Worm (Caenorhabditis elegans): Measurements from ENCODE around the gene aat-2.

Gene aat-2

DNA sequence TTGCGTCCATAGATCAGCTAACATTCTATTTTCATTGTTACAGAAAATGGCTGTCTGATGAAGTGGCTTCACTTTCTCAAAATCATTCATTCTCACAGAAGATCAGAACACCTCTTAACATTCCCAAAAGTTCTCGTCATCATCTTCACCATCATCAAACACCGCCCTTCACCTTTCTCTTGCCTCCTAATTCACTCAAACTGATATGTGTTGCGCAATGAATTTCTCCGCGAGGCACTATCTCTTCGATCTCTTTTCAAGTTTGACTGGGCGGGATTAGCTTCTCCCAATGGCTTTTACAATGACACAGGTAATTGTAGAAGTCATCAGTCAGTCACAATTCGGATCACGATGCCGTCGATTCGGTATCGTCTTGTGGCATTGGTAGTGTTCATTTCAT, 24.6 kb downstream of the aat-2 start, which contains the start of gene grd-6:
TSS of gene grd-6 (plus strand) at position 301 of the 400 bp plus-strand sequence.
- no peak for TF ChIP-seq him-1 (tag; optimal IDR thresholded peaks at IDR 0.05)
- TF ChIP-seq dao-5 (tag; optimal IDR thresholded peaks at IDR 0.05) = no peak
- TF ChIP-seq W03F9.2 (tag; optimal IDR thresholded peaks at IDR 0.05) = no peak

DNA sequence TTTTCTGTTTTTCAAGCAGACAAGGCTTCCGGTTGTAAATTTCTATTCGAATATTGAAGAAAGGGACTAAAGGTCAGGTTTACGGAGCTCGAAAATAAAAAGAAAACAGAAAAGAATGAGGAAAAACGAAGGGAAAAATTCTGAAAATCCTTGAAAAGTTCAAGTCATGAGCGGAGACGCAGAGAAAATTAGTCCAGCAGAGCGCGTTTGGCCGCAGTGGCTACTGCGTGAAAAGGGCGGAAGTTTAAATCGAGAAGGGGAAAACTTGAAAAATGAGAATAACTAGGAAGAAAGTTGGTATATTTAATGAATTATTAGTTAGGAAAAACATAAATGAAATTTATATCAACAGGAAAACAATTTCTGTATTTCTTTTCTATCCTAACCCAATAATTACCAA, 25.7 kb downstream of the aat-2 start:
- TF ChIP-seq W03F9.2 (tag; optimal IDR thresholded peaks at IDR 0.05) (no peak), dao-5 (tag; optimal IDR thresholded peaks at IDR 0.05) (no peak), him-1 (tag; optimal IDR thresholded peaks at IDR 0.05) (no peak)

DNA sequence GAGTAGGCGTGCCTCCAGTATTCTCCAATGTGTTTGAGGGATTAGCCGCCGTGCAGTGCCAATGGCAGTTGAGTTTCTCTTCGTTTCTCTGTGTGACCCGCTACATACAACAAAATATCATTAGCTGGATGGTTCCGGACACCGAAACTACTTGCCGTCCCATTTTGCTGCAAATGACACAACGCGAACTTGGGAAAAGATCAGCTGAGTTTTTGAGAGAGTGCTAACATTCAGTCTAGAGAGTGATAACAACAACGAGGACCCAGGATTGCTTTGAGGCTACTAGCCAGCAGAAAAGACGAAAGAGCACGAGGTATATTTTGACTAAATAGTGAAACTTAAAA, 26.8 kb downstream of the aat-2 start:
- no peak for TF ChIP-seq W03F9.2 (tag; optimal IDR thresholded peaks at IDR 0.05)
- TF ChIP-seq dao-5 (tag; optimal IDR thresholded peaks at IDR 0.05) = no peak
- no peak for TF ChIP-seq him-1 (tag; optimal IDR thresholded peaks at IDR 0.05)

DNA sequence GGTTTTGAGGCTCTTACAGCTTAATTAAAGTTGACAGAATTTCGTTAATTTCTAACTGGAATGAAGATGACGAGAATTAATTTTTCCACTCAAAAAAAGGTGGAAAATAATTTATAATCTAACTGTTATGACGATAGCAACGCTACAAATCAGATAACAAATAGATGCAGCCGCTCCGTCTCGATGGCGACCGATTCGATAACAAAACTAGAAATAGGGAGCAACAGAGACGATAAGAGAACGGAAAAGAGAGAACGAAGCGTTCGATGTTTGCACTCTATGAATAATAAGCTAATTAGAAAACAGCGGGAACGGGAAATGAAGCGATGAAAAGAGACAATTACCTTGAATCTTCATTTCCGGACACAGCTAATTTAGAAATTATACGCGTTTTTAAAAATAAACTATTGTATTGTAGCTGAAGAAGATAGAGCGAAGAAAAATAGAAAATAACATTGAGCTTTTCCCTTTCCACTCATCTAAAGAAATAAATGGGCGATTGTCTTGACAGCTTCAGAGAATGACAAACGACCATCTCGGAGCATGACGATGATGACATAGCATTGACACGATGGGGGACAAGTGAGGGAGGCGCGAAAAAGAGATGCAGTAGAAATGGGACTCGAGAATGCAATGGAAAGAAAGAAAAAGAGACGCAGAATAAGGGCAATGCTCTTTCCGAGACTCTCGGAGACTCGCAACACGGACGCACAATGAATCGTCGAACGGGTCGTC, 27.3 kb downstream of the aat-2 start:
- TF ChIP-seq him-1 (tag; optimal IDR thresholded peaks at IDR 0.05) (peak; percentile 57), W03F9.2 (tag; optimal IDR thresholded peaks at IDR 0.05) (no peak), dao-5 (tag; optimal IDR thresholded peaks at IDR 0.05) (no peak)

DNA sequence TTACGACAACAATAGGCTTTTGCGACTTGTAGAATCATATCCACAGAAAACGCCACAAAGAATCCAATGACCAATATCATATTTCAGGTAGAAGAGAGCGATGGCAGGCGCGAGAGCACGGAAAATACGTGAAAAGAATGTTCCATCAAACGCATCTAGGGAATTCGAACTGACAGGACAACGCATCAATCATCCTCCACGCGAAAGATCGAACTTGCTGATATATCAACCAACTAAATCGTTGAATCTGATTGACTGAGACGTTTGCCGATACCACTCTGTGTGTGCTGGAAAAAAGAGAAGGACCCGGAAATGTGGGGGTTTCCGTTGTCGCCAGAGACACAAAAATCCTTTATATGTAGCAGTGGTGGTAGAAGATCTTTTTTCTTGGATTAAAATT, 27.9 kb downstream of the aat-2 start:
- TF ChIP-seq W03F9.2 (tag; optimal IDR thresholded peaks at IDR 0.05) (no peak), him-1 (tag; optimal IDR thresholded peaks at IDR 0.05) (no peak), dao-5 (tag; optimal IDR thresholded peaks at IDR 0.05) (no peak)

DNA sequence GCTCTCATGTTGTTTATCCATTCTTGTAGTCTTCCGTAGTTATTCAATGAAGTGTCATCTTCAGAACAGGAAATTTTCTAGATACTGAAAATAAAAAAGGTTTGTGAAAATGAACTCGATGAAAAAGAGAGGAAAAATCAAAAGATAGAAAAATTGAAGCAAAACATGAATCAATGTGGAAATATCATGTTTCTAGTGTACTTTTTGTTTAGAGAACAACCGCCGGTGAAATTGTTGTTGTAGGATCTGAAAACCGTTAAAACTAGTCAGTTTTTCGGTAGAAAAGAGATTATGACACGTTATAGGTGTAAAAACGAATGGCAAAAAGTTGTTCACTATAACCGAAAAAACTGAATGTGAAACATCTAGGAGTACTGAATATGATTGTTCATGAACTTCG, 29.0 kb downstream of the aat-2 start, which contains the start of gene pacs-1:
TSS of gene pacs-1 (minus strand) at position 101 of the 400 bp plus-strand sequence.
- TF ChIP-seq dao-5 (tag; optimal IDR thresholded peaks at IDR 0.05) (no peak), him-1 (tag; optimal IDR thresholded peaks at IDR 0.05) (no peak), W03F9.2 (tag; optimal IDR thresholded peaks at IDR 0.05) (no peak)

DNA sequence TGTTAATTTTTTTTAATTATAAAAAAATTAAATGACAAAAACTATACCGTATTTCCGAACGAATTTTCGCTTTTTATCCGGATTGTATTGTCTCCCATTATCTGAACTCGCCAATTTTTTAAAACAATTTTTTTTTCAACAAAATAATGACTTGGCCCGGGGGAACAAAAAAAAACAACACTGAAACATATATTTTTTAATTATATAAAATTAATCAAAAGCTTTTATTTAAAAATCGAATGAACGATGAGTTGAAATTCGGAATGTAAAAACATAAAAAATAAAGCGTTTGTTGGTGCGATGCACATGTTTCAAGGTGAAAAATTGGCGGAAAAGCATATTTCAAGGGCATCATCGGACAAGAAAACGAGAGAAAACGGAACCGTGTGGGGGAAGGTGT, 32.6 kb downstream of the aat-2 start, which contains the start of gene mdt-27:
TSS of gene mdt-27 (minus strand) at position 101 of the 400 bp plus-strand sequence.
- TF ChIP-seq dao-5 (tag; optimal IDR thresholded peaks at IDR 0.05) = no peak

DNA sequence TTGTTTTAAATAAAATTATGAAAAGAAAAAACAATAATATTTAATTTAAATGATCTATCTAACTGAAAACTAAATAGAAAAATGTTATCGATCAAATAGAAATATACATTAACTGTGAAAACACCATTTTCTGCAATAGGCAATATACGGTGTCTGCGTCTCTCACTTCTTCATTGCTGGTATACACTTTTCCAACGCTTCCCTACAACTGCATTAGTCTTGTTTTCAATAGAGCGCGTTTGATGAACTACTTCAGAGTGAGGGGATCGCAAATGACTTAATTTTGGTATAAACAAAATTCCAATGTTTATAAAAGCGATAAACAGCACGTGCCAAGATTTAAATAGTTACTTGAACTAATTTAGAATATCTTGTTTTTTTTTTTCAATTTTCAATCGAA, 33.7 kb downstream of the aat-2 start:
- TF ChIP-seq him-1 (tag; optimal IDR thresholded peaks at IDR 0.05) (no peak), W03F9.2 (tag; optimal IDR thresholded peaks at IDR 0.05) (peak; percentile 55)

DNA sequence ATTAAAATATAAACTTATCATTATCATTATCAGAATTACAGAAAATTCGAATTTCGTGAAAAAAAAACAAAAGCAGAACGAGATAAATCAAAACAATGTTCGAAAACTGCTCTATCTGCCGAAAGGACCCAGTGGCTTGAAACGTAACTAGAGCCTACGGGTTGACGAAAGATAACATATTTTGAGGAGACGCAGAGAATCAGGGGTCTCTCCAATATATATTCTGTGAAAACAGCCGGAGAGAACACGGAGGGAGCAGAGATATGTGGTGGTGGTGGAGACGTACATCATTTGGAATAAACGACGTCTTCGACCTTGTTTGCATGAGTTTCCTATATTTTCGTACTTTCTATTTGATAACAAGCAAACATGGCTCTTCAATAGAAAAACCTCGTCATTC, 37.3 kb downstream of the aat-2 start:
- TF ChIP-seq him-1 (tag; optimal IDR thresholded peaks at IDR 0.05) (no peak), W03F9.2 (tag; optimal IDR thresholded peaks at IDR 0.05) (no peak), dao-5 (tag; optimal IDR thresholded peaks at IDR 0.05) (no peak)

DNA sequence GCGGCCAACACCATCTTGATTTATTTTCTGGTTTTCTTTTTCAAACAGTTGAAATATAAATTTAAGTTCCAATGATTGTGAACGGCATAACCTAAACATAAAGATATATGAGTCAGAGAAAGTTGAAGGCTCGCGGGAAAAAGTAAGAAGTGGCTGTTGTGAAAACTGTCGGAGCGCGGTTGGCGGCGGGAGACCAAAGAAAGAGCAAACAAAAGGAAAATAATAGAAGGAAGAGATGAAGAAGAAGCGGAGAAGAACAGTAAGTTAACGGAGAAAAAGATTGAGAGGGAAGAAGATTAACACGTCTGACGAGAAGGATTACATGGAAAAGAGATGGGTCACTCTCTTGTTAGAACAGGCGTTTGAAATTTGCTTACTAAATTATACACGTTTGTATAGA, 38.8 kb downstream of the aat-2 start, which contains the start of gene inx-10:
TSS of gene inx-10 (minus strand) at position 101 of the 400 bp plus-strand sequence.
- TF ChIP-seq dao-5 (tag; optimal IDR thresholded peaks at IDR 0.05) = no peak
- no peak for TF ChIP-seq W03F9.2 (tag; optimal IDR thresholded peaks at IDR 0.05)
- no peak for TF ChIP-seq him-1 (tag; optimal IDR thresholded peaks at IDR 0.05)

DNA sequence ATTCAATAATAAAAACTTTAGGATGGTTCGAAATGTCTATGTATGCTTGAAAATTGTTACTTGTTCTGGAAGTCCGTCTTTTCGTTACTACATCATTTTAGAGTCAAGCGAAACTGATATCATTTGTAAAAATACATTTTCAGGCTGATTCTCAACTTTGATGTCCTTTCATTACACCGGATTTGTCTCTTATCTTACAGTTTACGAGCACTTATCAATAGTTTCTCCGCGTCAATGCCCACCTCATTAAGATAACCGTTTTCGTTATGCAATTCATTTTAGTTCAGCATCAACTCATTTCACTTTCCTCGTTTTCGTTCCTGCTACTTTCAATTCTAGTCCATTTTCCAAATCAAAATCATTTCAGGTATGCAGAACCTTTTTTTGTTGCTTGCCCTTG, 43.5 kb downstream of the aat-2 start, which contains the start of gene asp-2:
TSS of gene asp-2 (plus strand) at position 368 of the 400 bp plus-strand sequence.
- TF ChIP-seq him-1 (tag; optimal IDR thresholded peaks at IDR 0.05) (no peak), W03F9.2 (tag; optimal IDR thresholded peaks at IDR 0.05) (no peak)

DNA sequence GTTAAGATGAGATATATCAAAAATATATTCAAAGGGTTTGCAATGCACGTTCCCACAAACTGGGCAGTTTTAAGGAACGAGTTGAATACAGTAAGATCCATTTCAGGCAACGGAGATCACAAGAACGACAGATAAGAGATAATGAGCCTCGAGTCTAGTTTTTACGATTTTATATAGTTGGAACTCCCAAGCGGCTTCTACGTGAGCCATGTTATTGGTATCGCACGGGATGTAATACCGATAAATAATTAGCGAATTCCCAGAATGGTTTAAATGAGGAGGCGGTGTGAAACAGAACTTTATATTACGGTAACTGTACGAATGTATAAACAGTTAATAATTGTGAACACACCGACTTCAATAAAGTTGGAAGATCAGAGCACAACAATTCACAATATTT, 47.3 kb downstream of the aat-2 start, which contains the start of gene str-177:
TSS of gene str-177 (minus strand) at position 101 of the 400 bp plus-strand sequence.
- TF ChIP-seq dao-5 (tag; optimal IDR thresholded peaks at IDR 0.05) (no peak), him-1 (tag; optimal IDR thresholded peaks at IDR 0.05) (no peak), W03F9.2 (tag; optimal IDR thresholded peaks at IDR 0.05) (no peak)

DNA sequence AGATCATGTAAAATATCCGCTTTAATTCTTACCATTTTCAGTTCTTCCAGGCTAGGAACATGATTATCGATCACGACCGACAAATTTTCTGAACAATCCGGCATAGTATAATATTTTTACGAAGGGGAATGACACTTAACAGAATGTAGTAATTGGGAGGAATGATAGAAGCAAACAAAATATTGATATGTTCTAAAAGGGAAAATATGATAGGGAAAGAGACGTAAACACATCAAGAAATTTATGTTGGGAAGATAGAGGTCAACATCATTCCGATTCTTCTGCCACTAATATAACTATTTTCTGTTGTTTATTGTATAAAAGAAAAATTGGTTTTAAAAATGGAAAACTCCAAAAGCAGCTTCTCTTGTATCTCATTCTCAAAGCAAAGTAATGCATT, 49.0 kb downstream of the aat-2 start, which contains the start of gene C24B5.4:
TSS of gene C24B5.4 (minus strand) at position 206 of the 400 bp plus-strand sequence.
- no peak for TF ChIP-seq him-1 (tag; optimal IDR thresholded peaks at IDR 0.05)
- TF ChIP-seq dao-5 (tag; optimal IDR thresholded peaks at IDR 0.05) = no peak
- TF ChIP-seq W03F9.2 (tag; optimal IDR thresholded peaks at IDR 0.05) = no peak

All from whole organism, L4/young adult.